Fruit fly (Drosophila melanogaster): Measurements from ENCODE around the gene CG31097.

Gene CG31097

DNA sequence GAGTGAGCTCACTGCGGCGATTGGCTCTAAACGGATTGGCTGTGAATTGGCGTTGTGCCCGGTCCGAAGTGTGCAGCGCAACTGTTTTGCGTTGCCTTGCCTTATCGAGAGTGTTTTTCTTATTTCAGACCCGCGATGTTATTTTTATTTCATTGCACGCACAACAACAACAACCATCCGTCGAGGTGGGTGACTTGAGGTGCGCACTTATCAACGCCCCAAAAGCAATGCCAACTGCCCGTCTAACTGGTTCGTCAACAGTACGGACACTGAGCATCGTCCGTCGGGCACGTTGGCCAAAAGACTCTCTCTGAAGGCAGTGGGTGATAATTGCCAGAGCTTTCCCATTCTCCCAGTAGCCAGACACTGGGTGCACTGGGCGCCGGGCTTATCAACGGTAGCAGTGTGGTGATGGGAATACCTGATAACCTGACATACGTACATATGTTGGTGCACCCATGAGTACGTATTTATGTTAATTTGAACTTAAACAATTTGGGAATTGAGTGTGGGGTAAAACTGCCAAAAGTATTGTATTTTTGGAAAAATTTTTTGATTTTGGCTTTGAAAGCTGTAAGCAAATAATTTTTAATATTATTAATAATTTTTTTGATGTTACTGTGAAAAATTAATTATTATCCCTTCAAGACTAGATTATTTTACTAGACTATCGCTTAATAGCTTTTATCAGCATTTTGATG is 2.1 kb downstream of the CG31097 start, which contains the start of gene CG31102 (continued):
- TF ChIP-seq tap (tag; optimal IDR thresholded peaks at IDR 0.05) (no peak), CG31224 (GFP tag; IDR thresholded peaks at IDR 0.05) (no peak), CG12155 (GFP tag; optimal IDR thresholded peaks at IDR 0.05) (no peak), odd (GFP tag; optimal IDR thresholded peaks at IDR 0.05) (no peak), CG12104 (GFP tag; optimal IDR thresholded peaks at IDR 0.05) (no peak), exex (tag; optimal IDR thresholded peaks at IDR 0.05) (peak; percentile 78), ap (GFP tag; IDR thresholded peaks at IDR 0.05) (no peak)

dm6 chr3R:25292864-25293284 is 4.7 kb downstream of the CG31097 start, which contains the start of gene CG31098:
CG31098 (minus strand) TSS chr3R:25292977.
- TF ChIP-seq fd96Cb (tag; optimal IDR thresholded peaks at IDR 0.05) (no peak), CG7839 (tag; optimal IDR thresholded peaks at IDR 0.05) (no peak), CG6765 (GFP tag; optimal IDR thresholded peaks at IDR 0.05) (peak; percentile 52), CG8359 (GFP tag; optimal IDR thresholded peaks at IDR 0.05; ENCODE audit: borderline replicate concordance) (no peak), ci (GFP tag; IDR thresholded peaks at IDR 0.05) (peak; percentile 22; the same call in 1 of the 3 replicates), CG2678 (tag; optimal IDR thresholded peaks at IDR 0.05) (peak; percentile 54), CG10147 (GFP tag; optimal IDR thresholded peaks at IDR 0.05) (peak; percentile 11), CG32767 (GFP tag; IDR thresholded peaks at IDR 0.05) (peak; percentile 78), Hand (GFP tag; optimal IDR thresholded peaks at IDR 0.05) (peak; percentile 14), ATbp (GFP tag; optimal IDR thresholded peaks at IDR 0.05) (peak; percentile 39), CG14710 (tag; optimal IDR thresholded peaks at IDR 0.05) (no peak), BtbVII (GFP tag; optimal IDR thresholded peaks at IDR 0.05) (peak; percentile 66), caup (GFP tag; optimal IDR thresholded peaks at IDR 0.05; ENCODE audit: severe bottlenecking) (peak; percentile 39), CG12769 (tag; optimal IDR thresholded peaks at IDR 0.05) (peak; percentile 39), sd (tag; optimal IDR thresholded peaks at IDR 0.05) (peak; percentile 95), BEAF-32 (GFP tag; optimal IDR thresholded peaks at IDR 0.05) (no peak), MBD-R2 (GFP tag; IDR thresholded peaks at IDR 0.05) (no peak), bbx (GFP tag; IDR thresholded peaks at IDR 0.05; ENCODE audit: partially characterized antibody) (no peak), CG10654 (GFP tag; optimal IDR thresholded peaks at IDR 0.05) (no peak), Sox102F (GFP tag; optimal IDR thresholded peaks at IDR 0.05) (no peak), grau (tag; optimal IDR thresholded peaks at IDR 0.05) (peak; percentile 84), Dbx (GFP tag; IDR thresholded peaks at IDR 0.05) (no peak), CG14667 (GFP tag; IDR thresholded peaks at IDR 0.05) (no peak), Dek (tag; optimal IDR thresholded peaks at IDR 0.05) (no peak), Hmr (GFP tag; optimal IDR thresholded peaks at IDR 0.05) (peak; percentile 35), CG17568 (GFP tag; optimal IDR thresholded peaks at IDR 0.05) (peak; percentile 63), sens (GFP tag) (peak; percentile 20), Jarid2 (GFP tag; optimal IDR thresholded peaks at IDR 0.05) (peak; percentile 63), Trl (optimal IDR thresholded peaks at IDR 0.05) (peak; percentile 47 to 51), Trl (GFP tag; optimal IDR thresholded peaks at IDR 0.05) (no peak), Nf-YC (tag; optimal IDR thresholded peaks at IDR 0.05) (no peak), crc (GFP tag; optimal IDR thresholded peaks at IDR 0.05) (no peak), crp (GFP tag; optimal IDR thresholded peaks at IDR 0.05) (peak in 1 of 2 experiments; percentile 71), mirr (GFP tag; optimal IDR thresholded peaks at IDR 0.05) (peak; percentile 76), CG7556 (GFP tag; optimal IDR thresholded peaks at IDR 0.05) (no peak), sna (GFP tag; IDR thresholded peaks at IDR 0.05; ENCODE audit: partially characterized antibody) (no peak), PHDP (tag; optimal IDR thresholded peaks at IDR 0.05) (peak; percentile 60), MESR4 (GFP tag; optimal IDR thresholded peaks at IDR 0.05) (peak; percentile 5), MTF-1 (GFP tag; optimal IDR thresholded peaks at IDR 0.05; ENCODE audit: borderline replicate concordance) (peak; percentile 33), B-H2 (GFP tag; optimal IDR thresholded peaks at IDR 0.05) (peak; percentile 61)
